Worm (Caenorhabditis elegans) whole organism, young adult: ENCODE results near the gene sdhb-1.

Experiments used
- F49E8.2 ChIP-seq: sonication (generic microtip); optimal IDR thresholded peaks from 3 replicates; lab custom pipeline; 2017; ENCODE audit warnings: missing genetic modification characterization, mild to moderate bottlenecking, missing compliant biosample characterization, antibody characterized with exemption, moderate library complexity; ENCODE audit not compliant: insufficient read depth
- chd-7 ChIP-seq: sonication (generic microtip); optimal IDR thresholded peaks from 2 replicates; lab custom pipeline; 2016; ENCODE audit warnings: mild to moderate bottlenecking, missing genetic modification characterization, moderate library complexity, missing compliant biosample characterization
- ets-4 ChIP-seq: fragments of 200-800 bp; sonication (Bioruptor generic); optimal IDR thresholded peaks from 2 replicates; lab custom pipeline; 2018; ENCODE audit warnings: mild to moderate bottlenecking, missing genetic modification characterization, missing compliant biosample characterization
- madf-8 ChIP-seq: fragments of 200-800 bp; sonication (Bioruptor generic); conservative IDR thresholded peaks from 2 replicates; pipeline ENCODE4 v1.3.6; 2022; ENCODE audit warnings: missing genetic modification reagents, missing genetic modification characterization, missing compliant biosample characterization
- sdz-38 ChIP-seq: sonication (generic microtip); optimal IDR thresholded peaks from 2 replicates; lab custom pipeline; 2016; ENCODE audit warnings: missing genotype, missing genetic modification characterization, missing compliant biosample characterization
- snpc-1.1 ChIP-seq: sonication (generic microtip); optimal IDR thresholded peaks from 2 replicates; lab custom pipeline; 2017; ENCODE audit warnings: missing genetic modification characterization, mild to moderate bottlenecking, missing compliant biosample characterization, antibody characterized with exemption, moderate library complexity, missing genotype, missing genetic modification reagents; ENCODE audit not compliant: insufficient read depth
- unc-130 ChIP-seq: sonication (generic microtip); optimal IDR thresholded peaks from 2 replicates; lab custom pipeline; 2016; ENCODE audit warnings: missing genetic modification reagents, missing genetic modification characterization, missing compliant biosample characterization
- xnd-1 ChIP-seq: sonication (generic microtip); optimal IDR thresholded peaks from 2 replicates; lab custom pipeline; 2016; ENCODE audit warnings: missing genotype, missing genetic modification reagents, missing genetic modification characterization, missing compliant biosample characterization

ce11 chrII:9322870-9323349 lies 29.6 kb downstream of the sdhb-1 start, which contains the start of gene rab-39:
- TF ChIP-seq snpc-1.1 (tag; lab: Kevin White, UChicago) (no peak), F49E8.2 (tag; lab: Kevin White, UChicago) (no peak), sdz-38 (tag; lab: Kevin White, UChicago) (no peak), madf-8 (GFP tag; lab: Robert Waterston, UW) (no peak), chd-7 (tag; lab: Kevin White, UChicago) (no peak), unc-130 (GFP tag; lab: Kevin White, UChicago) (no peak), ets-4 (no peak), xnd-1 (no peak)
